Worm (Caenorhabditis elegans): ENCODE measurements around the gene lev-1.

DNA sequence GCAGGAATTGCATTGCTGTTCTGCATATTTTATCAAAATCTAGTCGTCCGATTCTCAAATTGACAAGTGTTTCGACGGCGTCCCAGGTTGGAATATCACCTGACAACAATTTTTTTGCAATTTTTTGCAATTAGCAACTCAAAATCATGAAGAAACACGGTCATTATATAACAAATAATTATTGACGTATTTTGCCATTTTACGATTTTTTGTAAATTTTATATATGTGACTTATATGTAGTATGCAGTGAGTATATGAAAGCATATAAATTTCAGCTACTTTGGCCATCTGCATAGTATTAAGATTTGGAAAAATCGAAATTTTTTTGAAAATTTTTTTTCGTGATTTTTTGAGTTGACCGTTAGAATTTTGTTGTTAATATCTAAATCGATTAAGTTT lies 1.5 kb upstream of the lev-1 start, which contains the start of gene F58D2.3:
- TF ChIP-seq B0019.2 (GFP tag; conservative IDR thresholded peaks at IDR 0.05), result no peak
- TF ChIP-seq lin-40 (tag; optimal IDR thresholded peaks at IDR 0.05), result no peak
- no peak for TF ChIP-seq ztf-3 (GFP tag; optimal IDR thresholded peaks at IDR 0.05)
- TF ChIP-seq aptf-2 (GFP tag; conservative IDR thresholded peaks at IDR 0.05), result no peak
- TF ChIP-seq B0035.1 (tag; optimal IDR thresholded peaks at IDR 0.05), result no peak
- no peak for TF ChIP-seq pha-4 (tag; optimal IDR thresholded peaks at IDR 0.05)
- no peak for TF ChIP-seq hlh-12 (tag; optimal IDR thresholded peaks at IDR 0.05)
- no peak for TF ChIP-seq madf-10 (tag; optimal IDR thresholded peaks at IDR 0.05)
- no peak for TF ChIP-seq snpc-4 (GFP tag; optimal IDR thresholded peaks at IDR 0.05)
- TF ChIP-seq snpc-4 (tag; optimal IDR thresholded peaks at IDR 0.05), result no peak
- no peak for TF ChIP-seq K11D2.4 (GFP tag; IDR thresholded peaks at IDR 0.05)
- no peak for TF ChIP-seq sptf-2 (GFP tag; optimal IDR thresholded peaks at IDR 0.05)
- TF ChIP-seq hrde-1 (tag; optimal IDR thresholded peaks at IDR 0.05; ENCODE audit: borderline replicate concordance), result no peak
- no peak for TF ChIP-seq K12H6.12 (tag; optimal IDR thresholded peaks at IDR 0.05)
- no peak for TF ChIP-seq egrh-3 (GFP tag; IDR thresholded peaks at IDR 0.05)
